Fruit fly (Drosophila melanogaster) whole organism, embryonic: ENCODE results near the gene dpr3.

Experiments used
- Atf3 ChIP-seq: fragments of 200-800 bp; sonication (Bioruptor generic); optimal IDR thresholded peaks from 3 replicates; lab custom pipeline; 2016; ENCODE audit warnings: missing biosample characterization, missing genetic modification characterization
- Atf6 ChIP-seq: fragments of 200-800 bp; sonication (Bioruptor generic); IDR thresholded peaks from 2 replicates; pipeline ENCODE4 v1.3.6; 2022; ENCODE audit warnings: missing biosample characterization, missing genetic modification characterization
- BEAF-32 ChIP-seq: fragments of 200-800 bp; sonication (Bioruptor generic); optimal IDR thresholded peaks from 3 replicates; lab custom pipeline; 2017; ENCODE audit warnings: missing biosample characterization, missing genetic modification characterization, mild to moderate bottlenecking, moderate library complexity, missing genetic modification reagents
- CG10366 ChIP-seq: fragments of 200-800 bp; sonication (Bioruptor generic); IDR thresholded peaks from 2 replicates; pipeline ENCODE4 v1.3.6; 2022; ENCODE audit warnings: missing biosample characterization, missing genetic modification characterization
- CG13894 ChIP-seq: fragments of 200-800 bp; sonication (Bioruptor generic); optimal IDR thresholded peaks from 3 replicates; lab custom pipeline; 2018; ENCODE audit warnings: missing biosample characterization, mild to moderate bottlenecking, missing genetic modification characterization, moderate library complexity
- CG2116 ChIP-seq: fragments of 200-800 bp; sonication (Bioruptor generic); optimal IDR thresholded peaks from 3 replicates; lab custom pipeline; 2018; ENCODE audit warnings: missing biosample characterization, mild to moderate bottlenecking, missing genetic modification characterization
- CG30020 ChIP-seq: fragments of 200-800 bp; optimal IDR thresholded peaks from 2 replicates; lab custom pipeline; 2019; ENCODE audit warnings: missing biosample characterization, mild to moderate bottlenecking, missing genetic modification characterization, moderate library complexity
- CG31388 ChIP-seq: fragments of 200-800 bp; sonication (Bioruptor generic); optimal IDR thresholded peaks from 2 replicates; lab custom pipeline; 2016; ENCODE audit warnings: missing biosample characterization, missing genetic modification characterization
- CG31441 ChIP-seq: fragments of 200-800 bp; sonication (Bioruptor generic); IDR thresholded peaks from 2 replicates; pipeline ENCODE4 v1.3.6; 2022; ENCODE audit warnings: missing biosample characterization, missing genetic modification characterization
- CG3163 ChIP-seq: fragments of 200-800 bp; sonication (Bioruptor generic); optimal IDR thresholded peaks from 3 replicates; lab custom pipeline; 2016; ENCODE audit warnings: missing biosample characterization, missing genetic modification characterization
- CG34422 ChIP-seq: fragments of 200-800 bp; sonication (Bioruptor generic); IDR thresholded peaks from 3 replicates; pipeline ENCODE4 v1.3.6; 2022; ENCODE audit warnings: missing biosample characterization, missing genetic modification characterization
- CG9437 ChIP-seq: fragments of 200-800 bp; sonication (Bioruptor generic); optimal IDR thresholded peaks from 2 replicates; lab custom pipeline; 2018; ENCODE audit warnings: missing biosample characterization, mild to moderate bottlenecking, missing genetic modification characterization
- Camta ChIP-seq: fragments of 200-800 bp; sonication (Bioruptor generic); optimal IDR thresholded peaks from 2 replicates; lab custom pipeline; 2016; ENCODE audit warnings: missing biosample characterization, missing genetic modification characterization
- Deaf1 ChIP-seq: fragments of 200-800 bp; optimal IDR thresholded peaks from 3 replicates; lab custom pipeline; 2019; ENCODE audit warnings: missing biosample characterization, mild to moderate bottlenecking, missing genetic modification characterization, moderate library complexity
- E2f2 ChIP-seq: fragments of 200-800 bp; sonication (Bioruptor generic); IDR thresholded peaks from 2 replicates; pipeline ENCODE4 v1.3.6; 2022; ENCODE audit warnings: missing biosample characterization, missing genetic modification characterization
- Elba2 ChIP-seq: fragments of 200-800 bp; sonication (Bioruptor generic); optimal IDR thresholded peaks from 3 replicates; lab custom pipeline; 2016; ENCODE audit warnings: missing biosample characterization, missing genetic modification characterization
- HLHmδ ChIP-seq: fragments of 200-800 bp; sonication (Bioruptor generic); optimal IDR thresholded peaks from 2 replicates; lab custom pipeline; 2018; ENCODE audit warnings: missing biosample characterization, mild to moderate bottlenecking, missing genetic modification characterization, moderate library complexity
- MESR4 ChIP-seq: fragments of 200-800 bp; sonication (Bioruptor generic); optimal IDR thresholded peaks from 2 replicates; lab custom pipeline; 2018; ENCODE audit warnings: missing biosample characterization, mild to moderate bottlenecking, missing genetic modification characterization, moderate library complexity
- Mad ChIP-seq: fragments of 200-800 bp; sonication (Bioruptor generic); optimal IDR thresholded peaks from 2 replicates; lab custom pipeline; 2016; ENCODE audit warnings: missing biosample characterization, missing genetic modification characterization
- Med ChIP-seq: fragments of 200-800 bp; sonication (Bioruptor generic); peaks from one replicate; lab custom pipeline; 2016; ENCODE audit warnings: missing biosample characterization, missing genetic modification characterization, mild to moderate bottlenecking, inconsistent platforms, moderate library complexity
- Myb ChIP-seq: fragments of 200-800 bp; sonication (Bioruptor generic); optimal IDR thresholded peaks from 2 replicates; lab custom pipeline; 2016; ENCODE audit warnings: missing biosample characterization, missing genetic modification characterization
- NC2β ChIP-seq: fragments of 200-800 bp; sonication (Bioruptor generic); optimal IDR thresholded peaks from 2 replicates; lab custom pipeline; 2016; ENCODE audit warnings: missing biosample characterization, missing genetic modification characterization
- Pdp1 ChIP-seq, 2 experiments: fragments of 200-800 bp; sonication (Bioruptor generic); optimal IDR thresholded peaks; 3 replicates each; lab custom pipeline; 2016; ENCODE audit warnings: missing biosample characterization in 2 of 2, missing genetic modification characterization in 2 of 2, mild to moderate bottlenecking in 1 of 2, moderate library complexity in 1 of 2
- Rx ChIP-seq: fragments of 200-800 bp; sonication (Bioruptor generic); IDR thresholded peaks from 2 replicates; pipeline ENCODE4 v1.3.6; 2022; ENCODE audit warnings: missing biosample characterization, missing genetic modification characterization
- Sin3A ChIP-seq: fragments of >200 bp; optimal IDR thresholded peaks from 2 replicates; lab custom pipeline; 2018
- Sry-δ ChIP-seq: fragments of 200-800 bp; sonication (Bioruptor generic); optimal IDR thresholded peaks from 2 replicates; lab custom pipeline; 2016; ENCODE audit warnings: missing biosample characterization, missing genetic modification characterization
- TFAM ChIP-seq: fragments of 200-800 bp; sonication (Bioruptor generic); optimal IDR thresholded peaks from 2 replicates; lab custom pipeline; 2017; ENCODE audit warnings: missing biosample characterization, missing genetic modification characterization, inconsistent platforms
- amos ChIP-seq: fragments of 200-800 bp; sonication (Bioruptor generic); IDR thresholded peaks from 2 replicates; pipeline ENCODE4 v1.3.6; 2022; ENCODE audit warnings: missing biosample characterization, missing genetic modification characterization; ENCODE audit not compliant: partially characterized antibody
- cato ChIP-seq: fragments of 200-800 bp; sonication (Bioruptor generic); optimal IDR thresholded peaks from 2 replicates; lab custom pipeline; 2016; ENCODE audit warnings: missing biosample characterization, missing genetic modification characterization, borderline replicate concordance
- corto ChIP-seq: fragments of 200-800 bp; sonication (Bioruptor generic); optimal IDR thresholded peaks from 2 replicates; lab custom pipeline; 2016; ENCODE audit warnings: missing biosample characterization, mild to moderate bottlenecking, missing genetic modification characterization, moderate library complexity
- crp ChIP-seq, 2 experiments: fragments of 200-800 bp; sonication (Bioruptor generic); optimal IDR thresholded peaks; 2 replicates in 1 of 2; 3 replicates in 1 of 2; lab custom pipeline; 2017; ENCODE audit warnings: missing biosample characterization in 2 of 2, missing genetic modification characterization in 2 of 2, mild to moderate bottlenecking in 1 of 2, moderate library complexity in 1 of 2
- danr ChIP-seq: fragments of 200-800 bp; sonication (Bioruptor generic); IDR thresholded peaks from 2 replicates; pipeline ENCODE4 v1.3.6; 2022; ENCODE audit warnings: missing biosample characterization, missing genetic modification characterization
- eve ChIP-seq, 2 experiments: fragments of >200 bp; optimal IDR thresholded peaks; 2 replicates each; lab custom pipeline; 2017; ENCODE audit warnings: missing biosample characterization in 2 of 2, missing genetic modification characterization in 2 of 2
- fd96Cb ChIP-seq: fragments of 200-800 bp; sonication (Bioruptor generic); optimal IDR thresholded peaks from 2 replicates; lab custom pipeline; 2018; ENCODE audit warnings: missing biosample characterization, mild to moderate bottlenecking, missing genetic modification characterization, moderate library complexity
- gfzf ChIP-seq: fragments of 200-800 bp; sonication (Bioruptor generic); optimal IDR thresholded peaks from 2 replicates; lab custom pipeline; 2016; ENCODE audit warnings: missing biosample characterization, mild to moderate bottlenecking, missing genetic modification characterization, moderate library complexity
- h ChIP-seq: fragments of >200 bp; optimal IDR thresholded peaks from 2 replicates; lab custom pipeline; 2017
- ind ChIP-seq: fragments of 200-800 bp; sonication (Bioruptor generic); optimal IDR thresholded peaks from 3 replicates; lab custom pipeline; 2016; ENCODE audit warnings: missing biosample characterization, missing genetic modification characterization
- knrl ChIP-seq: fragments of 200-800 bp; sonication (Bioruptor generic); IDR thresholded peaks from 3 replicates; pipeline ENCODE4 v1.3.6; 2022; ENCODE audit warnings: missing biosample characterization, missing genetic modification characterization; ENCODE audit not compliant: partially characterized antibody
- nerfin-2 ChIP-seq: fragments of 200-800 bp; sonication (Bioruptor generic); IDR thresholded peaks from 2 replicates; pipeline ENCODE4 v1.3.6; 2022; ENCODE audit warnings: missing biosample characterization, missing genetic modification characterization; ENCODE audit not compliant: partially characterized antibody
- pzg ChIP-seq: fragments of 200-800 bp; sonication (Bioruptor generic); optimal IDR thresholded peaks from 3 replicates; lab custom pipeline; 2018; ENCODE audit warnings: missing biosample characterization, mild to moderate bottlenecking, missing genetic modification characterization, moderate library complexity
- run ChIP-seq: fragments of 200-800 bp; sonication (Bioruptor generic); optimal IDR thresholded peaks from 3 replicates; lab custom pipeline; 2018; ENCODE audit warnings: missing biosample characterization, mild to moderate bottlenecking, missing genetic modification characterization
- sqz ChIP-seq: fragments of 200-800 bp; sonication (Bioruptor generic); optimal IDR thresholded peaks from 3 replicates; lab custom pipeline; 2018; ENCODE audit warnings: missing biosample characterization, mild to moderate bottlenecking, missing genetic modification characterization
- tll ChIP-seq, 2 experiments: fragments of 200-800 bp in 1 of 2; fragments of >200 bp in 1 of 2; sonication (Bioruptor generic) in 1 of 2; optimal IDR thresholded peaks; 2 replicates each; lab custom pipeline; 2017 to 2019; ENCODE audit warnings: missing biosample characterization in 2 of 2, missing genetic modification characterization in 2 of 2, mild to moderate bottlenecking in 1 of 2, moderate library complexity in 1 of 2
- trem ChIP-seq: fragments of 200-800 bp; optimal IDR thresholded peaks from 3 replicates; lab custom pipeline; 2019; ENCODE audit warnings: missing biosample characterization, mild to moderate bottlenecking, missing genetic modification characterization, moderate library complexity
- vvl ChIP-seq: fragments of 200-800 bp; sonication (Bioruptor generic); IDR thresholded peaks from 2 replicates; pipeline ENCODE4 v1.3.6; 2022; ENCODE audit warnings: missing biosample characterization, missing genetic modification characterization

dpr3 gene

DNA sequence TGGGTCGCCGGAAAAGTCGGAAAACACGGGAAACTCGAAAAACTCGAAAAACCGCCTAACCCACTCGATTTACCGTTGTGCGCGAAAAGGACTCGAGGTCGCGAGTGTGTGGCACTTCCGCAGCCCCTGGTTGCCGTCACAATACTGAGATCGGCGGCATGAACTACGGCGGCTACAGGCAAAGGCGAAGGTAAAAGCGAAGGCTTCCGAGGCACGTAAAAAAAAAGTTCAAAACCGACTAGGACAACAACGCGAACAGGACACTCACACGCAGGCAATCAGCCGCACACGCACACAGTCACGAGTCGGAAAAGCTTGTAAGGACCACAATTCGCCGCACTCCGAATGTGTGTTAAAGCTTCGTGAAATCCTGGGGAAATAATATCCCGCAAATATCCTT, at the start of gene dpr3:
TSS of gene dpr3 (minus strand) at position 133 of the 400 bp plus-strand sequence.
- TF ChIP-seq CG34422 (GFP tag; lab: Robert Waterston, UW) = peak; percentile 19; the same call in 1 of the 3 replicates
- TF ChIP-seq Mad (GFP tag; lab: Kevin White, UChicago) = no peak
- peak; percentile 8; the same call in 1 of the 2 replicates for TF ChIP-seq amos (GFP tag; lab: Robert Waterston, UW)
- TF ChIP-seq Deaf1 = peak; percentile 95
- no peak for TF ChIP-seq CG10366
- TF ChIP-seq Med (GFP tag; lab: Kevin White, UChicago) = peak; percentile 61
- TF ChIP-seq sqz = no peak
- no peak for TF ChIP-seq danr (GFP tag; lab: Robert Waterston, UW)
- no peak for TF ChIP-seq corto
- TF ChIP-seq Rx (GFP tag; lab: Robert Waterston, UW) = no peak
- TF ChIP-seq CG3163 = no peak
- TF ChIP-seq CG13894 (tag; lab: Kevin White, UChicago) = peak; percentile 44
- TF ChIP-seq knrl (GFP tag; lab: Robert Waterston, UW) = 0 out of 3 replicates have a peak, but pooled peaks have one; percentile 14

DNA sequence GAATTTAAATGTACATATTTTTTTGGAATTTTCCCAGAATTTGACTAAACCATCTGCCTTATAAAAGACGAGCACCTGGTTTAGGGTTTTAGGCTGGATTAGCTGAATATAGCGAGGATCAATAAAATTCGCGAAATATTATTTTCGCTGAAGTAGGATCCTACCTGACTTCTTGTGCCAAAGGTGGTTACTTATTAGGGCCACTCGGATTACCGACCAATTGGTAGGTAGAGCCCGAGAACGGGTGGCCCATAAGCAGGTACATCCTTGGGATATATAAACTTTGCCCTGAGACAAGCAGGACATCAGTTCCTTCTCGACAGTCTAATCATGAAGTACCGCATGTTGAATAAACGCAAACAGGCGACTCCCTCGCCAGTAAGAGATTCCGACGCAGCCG, 45.8 kb upstream of the dpr3 start, which contains the start of gene CG15382:
TSS of gene CG15382 (plus strand) at position 301 of the 400 bp plus-strand sequence.
- no peak for TF ChIP-seq Mad (GFP tag; lab: Kevin White, UChicago)
- TF ChIP-seq Elba2 (GFP tag; lab: Kevin White, UChicago) = peak; percentile 38
- no peak for TF ChIP-seq eve (GFP tag; optimal IDR thresholded peaks at IDR 0.05; lab: Kevin White, UChicago)
- TF ChIP-seq run (tag; lab: Kevin White, UChicago) = no peak
- no peak for TF ChIP-seq tll (GFP tag; optimal IDR thresholded peaks at IDR 0.05; lab: Kevin White, UChicago)

DNA sequence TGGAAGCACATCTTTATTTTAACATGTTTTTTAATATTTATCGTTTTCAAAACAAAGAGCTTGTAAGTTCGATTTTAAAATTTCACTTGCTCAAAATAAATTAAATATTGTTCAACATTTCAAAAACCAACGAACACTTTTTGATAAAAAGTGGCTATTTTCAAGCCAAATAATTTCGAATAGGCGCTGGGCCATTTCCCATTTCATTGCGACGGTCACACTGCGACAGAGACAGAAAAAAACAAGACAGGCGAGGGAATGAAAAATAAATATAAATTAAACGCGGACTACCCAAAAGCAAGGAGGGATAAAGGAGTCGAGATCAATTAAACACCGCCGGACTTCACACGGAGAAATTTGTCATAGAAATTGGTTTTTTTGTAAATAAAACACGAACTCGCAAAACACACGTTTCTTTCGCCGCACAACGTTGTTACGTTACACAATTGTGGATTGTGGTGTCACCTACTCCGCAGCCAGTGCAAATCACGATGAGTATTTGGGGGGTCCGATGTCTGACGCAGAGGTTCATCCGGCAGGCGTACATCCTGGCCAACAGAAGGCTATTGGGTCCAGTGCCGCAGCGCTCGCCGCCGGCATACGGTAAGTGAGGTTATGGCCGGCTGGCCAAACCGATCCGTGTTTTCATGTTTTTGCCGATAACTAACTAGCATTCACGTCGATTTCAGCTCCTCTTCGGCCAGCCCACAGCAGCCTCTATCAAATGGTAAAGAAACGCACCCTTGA, 42.0 kb upstream of the dpr3 start, which contains the start of gene AIF:
TSS of gene AIF (plus strand) at position 211 of the 747 bp plus-strand sequence.
- TF ChIP-seq trem (peak; percentile 54), CG31388 (GFP tag; lab: Kevin White, UChicago) (no peak), Camta (no peak), NC2β (peak; percentile 17), ind (GFP tag; lab: Kevin White, UChicago) (no peak), Mad (GFP tag; lab: Kevin White, UChicago) (no peak), fd96Cb (tag; lab: Kevin White, UChicago) (no peak), E2f2 (peak; percentile 61), Atf6 (GFP tag; lab: Robert Waterston, UW) (0 out of 2 replicates have a peak, but pooled peaks have one; percentile 38), CG30020 (tag; lab: Kevin White, UChicago) (peak; percentile 54), h (lab: Kevin White, UChicago) (no peak), Sry-δ (peak; percentile 7), vvl (GFP tag; lab: Robert Waterston, UW) (0 out of 2 replicates have a peak, but pooled peaks have one; percentile 36), Myb (GFP tag; lab: Kevin White, UChicago) (peak; percentile 93), Atf3 (no peak), HLHmδ (GFP tag; lab: Kevin White, UChicago) (no peak), nerfin-2 (GFP tag; lab: Robert Waterston, UW) (0 out of 2 replicates have a peak, but pooled peaks have one; percentile 9), CG2116 (GFP tag; lab: Kevin White, UChicago) (peak; percentile 30), BEAF-32 (GFP tag; lab: Kevin White, UChicago) (peak; percentile 19), Med (GFP tag; lab: Kevin White, UChicago) (peak; percentile 59), crp (GFP tag; optimal IDR thresholded peaks at IDR 0.05; lab: Kevin White, UChicago) (no peak), TFAM (no peak), Sin3A (peak; percentile 67), MESR4 (peak; percentile 63), cato (GFP tag; lab: Kevin White, UChicago) (no peak), Pdp1 (GFP tag; optimal IDR thresholded peaks at IDR 0.05; lab: Kevin White, UChicago) (peak in 1 of 2 experiments; percentile 96), pzg (peak; percentile 55), gfzf (GFP tag; lab: Kevin White, UChicago) (peak; percentile 80), CG31441 (GFP tag; lab: Robert Waterston, UW) (no peak), CG34422 (GFP tag; lab: Robert Waterston, UW) (peak; percentile 93), CG9437 (GFP tag; lab: Kevin White, UChicago) (peak; percentile 80)
